Worm (Caenorhabditis elegans) whole organism, late embryonic: ENCODE data around the gene T25B9.4.

ENCODE experiments used
- C08G9.2 ChIP-seq: sonication (generic microtip); optimal IDR thresholded peaks from 2 replicates; lab custom pipeline; 2016; ENCODE audit warnings: mild to moderate bottlenecking, missing genetic modification characterization, moderate library complexity, missing compliant biosample characterization
- C38D4.7 ChIP-seq: fragments of 200-800 bp; sonication (Bioruptor generic); optimal IDR thresholded peaks from 2 replicates; lab custom pipeline; 2018; ENCODE audit warnings: mild to moderate bottlenecking, missing genetic modification characterization, moderate library complexity, missing compliant biosample characterization
- K09A11.1 ChIP-seq: sonication (generic microtip); optimal IDR thresholded peaks from 2 replicates; lab custom pipeline; 2017; ENCODE audit warnings: antibody characterized with exemption, mild to moderate bottlenecking, missing genetic modification characterization, missing compliant biosample characterization; ENCODE audit not compliant: insufficient read depth
- ahr-1 ChIP-seq: sonication (generic microtip); optimal IDR thresholded peaks from 2 replicates; lab custom pipeline; 2016; ENCODE audit warnings: missing genetic modification characterization, missing compliant biosample characterization
- ama-1 ChIP-seq: fragments of 150-350 bp; optimal IDR thresholded peaks from 2 replicates; lab custom pipeline; 2014
- ceh-18 ChIP-seq: sonication (generic microtip); optimal IDR thresholded peaks from 2 replicates; lab custom pipeline; 2016; ENCODE audit warnings: missing genetic modification characterization, missing compliant biosample characterization
- ceh-19 ChIP-seq: fragments of 200-800 bp; sonication (Bioruptor generic); optimal IDR thresholded peaks from 2 replicates; lab custom pipeline; 2018; ENCODE audit warnings: mild to moderate bottlenecking, missing genetic modification characterization, missing compliant biosample characterization
- ceh-24 ChIP-seq: sonication (generic microtip); optimal IDR thresholded peaks from 2 replicates; lab custom pipeline; 2016; ENCODE audit warnings: mild to moderate bottlenecking, missing genetic modification characterization, missing compliant biosample characterization
- ceh-30 ChIP-seq: fragments of 150-350 bp; optimal IDR thresholded peaks from 2 replicates; lab custom pipeline; 2014; ENCODE audit warnings: missing biosample characterization, missing genetic modification characterization
- ceh-34 ChIP-seq: sonication (generic microtip); optimal IDR thresholded peaks from 2 replicates; lab custom pipeline; 2016; ENCODE audit warnings: mild to moderate bottlenecking, missing genetic modification characterization, missing compliant biosample characterization
- ceh-45 ChIP-seq: fragments of 200-800 bp; sonication (Bioruptor generic); IDR thresholded peaks from 2 replicates; pipeline ENCODE4 v1.3.6; 2022; ENCODE audit warnings: missing genetic modification reagents, missing genetic modification characterization, missing compliant biosample characterization
- ceh-48 ChIP-seq: sonication (generic microtip); optimal IDR thresholded peaks from 2 replicates; lab custom pipeline; 2016; ENCODE audit warnings: missing genetic modification characterization, inconsistent platforms, missing compliant biosample characterization
- dve-1 ChIP-seq: sonication (generic microtip); optimal IDR thresholded peaks from 2 replicates; lab custom pipeline; 2017; ENCODE audit warnings: antibody characterized with exemption, mild to moderate bottlenecking, missing genetic modification characterization, missing compliant biosample characterization
- elt-4 ChIP-seq: sonication (generic microtip); optimal IDR thresholded peaks from 2 replicates; lab custom pipeline; 2016; ENCODE audit warnings: missing genetic modification characterization, missing compliant biosample characterization
- ets-4 ChIP-seq: sonication (generic microtip); optimal IDR thresholded peaks from 2 replicates; lab custom pipeline; 2016; ENCODE audit warnings: missing genetic modification characterization, missing compliant biosample characterization
- eyg-1 ChIP-seq: sonication (generic microtip); optimal IDR thresholded peaks from 2 replicates; lab custom pipeline; 2016; ENCODE audit warnings: missing genotype, missing genetic modification characterization, missing compliant biosample characterization
- fkh-10 ChIP-seq: fragments of 150-350 bp; optimal IDR thresholded peaks from 2 replicates; lab custom pipeline; 2014; ENCODE audit warnings: missing biosample characterization, missing genetic modification reagents, missing genetic modification characterization
- gmeb-2 ChIP-seq: sonication (generic microtip); optimal IDR thresholded peaks from 2 replicates; lab custom pipeline; 2016; ENCODE audit warnings: missing genetic modification characterization, inconsistent platforms, missing compliant biosample characterization
- hlh-15 ChIP-seq: sonication (generic microtip); optimal IDR thresholded peaks from 2 replicates; lab custom pipeline; 2016; ENCODE audit warnings: missing genetic modification characterization, missing compliant biosample characterization
- hlh-6 ChIP-seq: sonication (generic microtip); optimal IDR thresholded peaks from 2 replicates; lab custom pipeline; 2016; ENCODE audit warnings: missing genotype, missing genetic modification characterization, missing compliant biosample characterization
- hlh-8 ChIP-seq: sonication (generic microtip); optimal IDR thresholded peaks from 2 replicates; lab custom pipeline; 2016; ENCODE audit warnings: missing genotype, missing genetic modification characterization, missing compliant biosample characterization
- lim-6 ChIP-seq: sonication (generic microtip); optimal IDR thresholded peaks from 2 replicates; lab custom pipeline; 2016; ENCODE audit warnings: missing genetic modification characterization, missing compliant biosample characterization
- madf-2 ChIP-seq: sonication (generic microtip); optimal IDR thresholded peaks from 2 replicates; lab custom pipeline; 2017; ENCODE audit warnings: missing genetic modification characterization, missing compliant biosample characterization
- nfya-1 ChIP-seq: sonication (generic microtip); optimal IDR thresholded peaks from 2 replicates; lab custom pipeline; 2017; ENCODE audit warnings: missing genetic modification characterization, mild to moderate bottlenecking, missing compliant biosample characterization, antibody characterized with exemption, moderate library complexity
- nhr-11 ChIP-seq: fragments of 150-350 bp; optimal IDR thresholded peaks from 2 replicates; lab custom pipeline; 2014; ENCODE audit warnings: missing biosample characterization, missing genetic modification characterization
- nhr-232 ChIP-seq: sonication (generic microtip); optimal IDR thresholded peaks from 2 replicates; lab custom pipeline; 2016; ENCODE audit warnings: missing genetic modification characterization, missing compliant biosample characterization
- odd-2 ChIP-seq: sonication (generic microtip); optimal IDR thresholded peaks from 2 replicates; lab custom pipeline; 2017; ENCODE audit warnings: antibody characterized with exemption, mild to moderate bottlenecking, missing genetic modification characterization, missing compliant biosample characterization
- pag-3 ChIP-seq: sonication (generic microtip); optimal IDR thresholded peaks from 2 replicates; lab custom pipeline; 2016; ENCODE audit warnings: missing compliant biosample characterization, missing genetic modification characterization, borderline replicate concordance
- pax-1 ChIP-seq: fragments of 150-350 bp; optimal IDR thresholded peaks from 2 replicates; lab custom pipeline; 2014; ENCODE audit warnings: missing biosample characterization, missing genetic modification characterization
- pha-2 ChIP-seq: sonication (generic microtip); optimal IDR thresholded peaks from 2 replicates; lab custom pipeline; 2017; ENCODE audit warnings: mild to moderate bottlenecking, missing genetic modification characterization, missing compliant biosample characterization
- pqm-1 ChIP-seq: sonication (generic microtip); optimal IDR thresholded peaks from 2 replicates; lab custom pipeline; 2016; ENCODE audit warnings: missing genetic modification characterization, missing compliant biosample characterization
- pros-1 ChIP-seq: fragments of 150-350 bp; optimal IDR thresholded peaks from 2 replicates; lab custom pipeline; 2014; ENCODE audit warnings: missing biosample characterization, missing genetic modification reagents, missing genetic modification characterization
- sox-4 ChIP-seq: sonication (generic microtip); optimal IDR thresholded peaks from 2 replicates; lab custom pipeline; 2017; ENCODE audit warnings: mild to moderate bottlenecking, missing genetic modification characterization, inconsistent platforms, missing compliant biosample characterization
- tbx-2 ChIP-seq: sonication (generic microtip); optimal IDR thresholded peaks from 2 replicates; lab custom pipeline; 2016; ENCODE audit warnings: missing genetic modification characterization, missing compliant biosample characterization
- tbx-7 ChIP-seq: sonication (generic microtip); optimal IDR thresholded peaks from 2 replicates; lab custom pipeline; 2016; ENCODE audit warnings: missing genotype, missing genetic modification characterization, missing compliant biosample characterization
- unc-42 ChIP-seq: sonication (generic microtip); optimal IDR thresholded peaks from 2 replicates; lab custom pipeline; 2016; ENCODE audit warnings: missing genotype, missing genetic modification characterization, missing compliant biosample characterization
- unc-55 ChIP-seq: sonication (generic microtip); optimal IDR thresholded peaks from 2 replicates; lab custom pipeline; 2017; ENCODE audit warnings: missing biosample characterization, missing genetic modification reagents, missing genetic modification characterization
- unc-86 ChIP-seq: sonication (generic microtip); optimal IDR thresholded peaks from 2 replicates; lab custom pipeline; 2016; ENCODE audit warnings: missing genetic modification characterization, missing compliant biosample characterization
- zip-5 ChIP-seq: sonication (generic microtip); optimal IDR thresholded peaks from 2 replicates; lab custom pipeline; 2016; ENCODE audit warnings: missing genetic modification characterization, missing compliant biosample characterization

Gene T25B9.4

DNA sequence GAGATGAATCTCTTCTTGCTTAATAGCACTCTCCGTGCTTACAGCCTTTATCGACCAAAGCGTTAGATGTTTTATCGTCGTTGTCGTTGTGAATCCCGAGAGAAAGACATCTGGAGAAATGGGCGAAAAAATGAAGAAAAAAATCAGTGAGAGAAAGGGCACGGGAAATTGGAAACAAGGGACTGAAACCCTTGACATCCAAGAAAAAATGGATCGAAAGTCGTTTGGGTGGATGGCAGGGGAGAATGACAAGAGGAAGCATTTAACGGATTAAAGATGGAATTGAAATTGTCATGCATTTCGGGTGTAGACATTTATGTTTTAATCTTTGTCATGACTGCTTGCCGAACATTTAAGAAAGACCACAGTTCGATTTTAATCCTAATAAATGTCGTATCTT, 16.3 kb upstream of the T25B9.4 start, which contains the start of gene inpp-1:
inpp-1 (minus strand) TSS at position 101 of the 400 bp plus-strand sequence.
- TF ChIP-seq C08G9.2 (tag; lab: Kevin White, UChicago) (no peak), ceh-48 (tag; lab: Kevin White, UChicago) (no peak), gmeb-2 (no peak), eyg-1 (tag; lab: Kevin White, UChicago) (no peak), nhr-232 (tag; lab: Kevin White, UChicago) (no peak), pax-1 (tag; lab: Kevin White, UChicago) (no peak), zip-5 (no peak)

DNA sequence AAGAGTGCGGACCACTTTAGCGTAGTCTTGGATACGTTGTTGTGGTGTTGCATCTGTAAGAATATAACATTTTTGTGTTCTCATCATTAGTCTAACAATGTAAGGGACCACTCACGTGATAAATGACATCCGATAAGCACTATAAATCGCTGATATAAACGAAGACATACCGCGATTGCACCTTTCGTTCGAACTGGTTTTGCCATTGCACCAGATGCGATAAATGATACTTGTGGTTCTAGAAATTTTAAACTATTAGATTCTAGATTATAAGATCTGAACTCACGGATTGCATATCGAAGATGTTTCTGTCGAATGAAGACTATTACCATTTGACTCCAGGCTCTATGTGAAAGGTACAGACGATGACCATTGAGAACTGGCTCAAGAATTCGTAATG, 13.8 kb upstream of the T25B9.4 start:
- no peak for TF ChIP-seq dve-1 (tag; lab: Kevin White, UChicago)
- TF ChIP-seq ets-4 (tag; lab: Kevin White, UChicago) = no peak
- no peak for TF ChIP-seq fkh-10 (GFP tag; lab: Kevin White, UChicago)
- TF ChIP-seq ceh-30 (tag; lab: Kevin White, UChicago) = no peak
- no peak for TF ChIP-seq K09A11.1 (tag; lab: Kevin White, UChicago)
- no peak for TF ChIP-seq hlh-6 (tag; lab: Kevin White, UChicago)
- TF ChIP-seq pax-1 (tag; lab: Kevin White, UChicago) = no peak

- no peak for TF ChIP-seq ceh-45
- no peak for TF ChIP-seq elt-4 (tag; lab: Kevin White, UChicago)
- no peak for TF ChIP-seq ceh-24 (tag; lab: Kevin White, UChicago)
- no peak for TF ChIP-seq pag-3 (tag; lab: Kevin White, UChicago)
- no peak for TF ChIP-seq K09A11.1 (tag; lab: Kevin White, UChicago)
- no peak for TF ChIP-seq ceh-18 (tag; lab: Kevin White, UChicago)
- TF ChIP-seq nfya-1 (tag; lab: Kevin White, UChicago) = no peak
- TF ChIP-seq ceh-34 (tag; lab: Kevin White, UChicago) = no peak
- TF ChIP-seq hlh-8 (tag; lab: Kevin White, UChicago) = no peak
- no peak for TF ChIP-seq eyg-1 (tag; lab: Kevin White, UChicago)
- TF ChIP-seq gmeb-2 = no peak
- TF ChIP-seq ets-4 (tag; lab: Kevin White, UChicago) = no peak
- no peak for TF ChIP-seq ceh-30 (tag; lab: Kevin White, UChicago)
- TF ChIP-seq sox-4 (tag; lab: Kevin White, UChicago) = no peak
- no peak for TF ChIP-seq ahr-1 (tag; lab: Kevin White, UChicago)
- no peak for TF ChIP-seq odd-2 (tag; lab: Kevin White, UChicago)
- no peak for TF ChIP-seq pros-1
- no peak for TF ChIP-seq unc-55 (GFP tag; lab: Kevin White, UChicago)
- TF ChIP-seq, all 69 proteins: peak for 0
Measured at ce11 chrIV:10769353-10769752, 11.8 kb upstream of the T25B9.4 start, which contains the start of gene T25B9.9. T25B9.9 (plus strand) TSS chrIV:10769653.

DNA sequence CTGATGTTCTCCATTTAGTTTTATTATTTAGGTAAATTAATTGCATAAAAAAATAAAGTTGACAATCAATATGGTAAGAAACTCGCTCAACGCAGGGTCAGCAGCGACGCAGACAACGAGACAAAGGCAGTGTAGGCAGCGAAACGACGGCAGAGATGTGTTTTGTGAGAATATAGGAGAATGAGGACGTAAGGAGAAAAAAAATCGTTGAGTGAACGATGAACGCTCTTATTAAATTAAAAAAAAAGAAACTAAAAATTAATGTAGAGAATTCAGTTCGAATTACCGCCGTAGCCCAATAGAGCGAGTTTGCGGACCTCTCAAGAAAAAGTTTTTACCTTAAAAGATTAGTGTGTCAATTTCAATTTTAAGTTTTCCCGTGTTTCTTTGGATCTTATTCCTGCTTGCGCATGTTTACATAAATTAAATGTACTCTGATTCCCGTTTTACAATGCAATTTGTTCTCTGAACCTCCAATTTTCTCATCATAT, 10.7 kb upstream of the T25B9.4 start, which contains the start of gene T25B9.8:
T25B9.8 (minus strand) TSS at position 51 of the 491 bp plus-strand sequence.
- TF ChIP-seq C08G9.2 (tag; lab: Kevin White, UChicago) = no peak
- TF ChIP-seq sox-4 (tag; lab: Kevin White, UChicago) = no peak
- no peak for TF ChIP-seq nfya-1 (tag; lab: Kevin White, UChicago)
- TF ChIP-seq unc-42 (tag; lab: Kevin White, UChicago) = peak; percentile 33

DNA sequence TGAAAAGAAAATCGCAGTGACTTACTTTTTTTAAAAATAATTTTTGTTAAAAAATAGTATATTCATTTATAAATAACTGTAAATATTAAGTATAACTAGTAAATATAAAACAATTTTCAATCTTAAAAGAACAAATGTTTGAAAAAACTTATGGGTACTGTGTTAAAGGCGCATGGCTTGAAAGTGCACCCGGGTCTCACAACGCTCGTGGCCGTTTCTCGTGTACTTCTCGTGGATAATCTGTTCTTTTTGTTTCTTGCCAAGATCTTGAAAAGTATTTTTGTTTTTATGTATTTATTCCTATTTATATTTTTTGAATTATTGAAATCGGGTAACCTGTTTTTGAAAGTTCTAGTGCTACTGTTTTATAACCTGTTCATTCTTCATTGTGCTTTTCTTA, 8.6 kb upstream of the T25B9.4 start:
- no peak for TF ChIP-seq unc-86 (tag; lab: Kevin White, UChicago)
- no peak for TF ChIP-seq gmeb-2
- no peak for TF ChIP-seq nhr-11 (tag; lab: Kevin White, UChicago)
- no peak for TF ChIP-seq tbx-7 (tag; lab: Kevin White, UChicago)
- TF ChIP-seq ceh-19 = no peak
- TF ChIP-seq lim-6 (tag; lab: Kevin White, UChicago) = no peak
- TF ChIP-seq pha-2 (tag; lab: Kevin White, UChicago) = no peak
- no peak for TF ChIP-seq ama-1
- no peak for TF ChIP-seq tbx-2 (tag; lab: Kevin White, UChicago)
- TF ChIP-seq C38D4.7 (GFP tag; lab: Kevin White, UChicago) = no peak
- no peak for TF ChIP-seq madf-2 (tag; lab: Kevin White, UChicago)
- TF ChIP-seq pqm-1 (tag; lab: Kevin White, UChicago) = no peak
- no peak for TF ChIP-seq hlh-15 (tag; lab: Kevin White, UChicago)
- no peak for TF ChIP-seq sox-4 (tag; lab: Kevin White, UChicago)
- TF ChIP-seq unc-42 (tag; lab: Kevin White, UChicago) = no peak
- TF ChIP-seq ahr-1 (tag; lab: Kevin White, UChicago) = no peak
- TF ChIP-seq ceh-24 (tag; lab: Kevin White, UChicago) = no peak
